Fruit fly (Drosophila melanogaster) whole organism, prepupa: ENCODE data around the gene yellow-g2.

ENCODE experiments used
- CG10631 ChIP-seq: fragments of 200-800 bp; sonication (Bioruptor generic); optimal IDR thresholded peaks from 2 replicates; lab custom pipeline; 2016; ENCODE audit warnings: missing biosample characterization, missing genetic modification characterization
- CG10669 ChIP-seq: fragments of 200-800 bp; sonication (Bioruptor generic); optimal IDR thresholded peaks from 3 replicates; lab custom pipeline; 2018; ENCODE audit warnings: missing biosample characterization, mild to moderate bottlenecking, missing genetic modification characterization, moderate library complexity
- CG32006 ChIP-seq: fragments of 200-800 bp; sonication (Bioruptor generic); optimal IDR thresholded peaks from 3 replicates; lab custom pipeline; 2017; ENCODE audit warnings: missing biosample characterization, mild to moderate bottlenecking, missing genetic modification characterization
- Hr38 ChIP-seq: sonication (Bioruptor generic); optimal IDR thresholded peaks from 2 replicates; lab custom pipeline; 2016; ENCODE audit warnings: missing biosample characterization, missing genetic modification characterization
- Hr39 ChIP-seq: fragments of 200-800 bp; sonication (Bioruptor generic); optimal IDR thresholded peaks from 2 replicates; lab custom pipeline; 2016; ENCODE audit warnings: missing biosample characterization, missing genetic modification characterization
- Sox102F ChIP-seq: fragments of 200-800 bp; sonication (Bioruptor generic); optimal IDR thresholded peaks from 2 replicates; lab custom pipeline; 2016; ENCODE audit warnings: missing biosample characterization, mild to moderate bottlenecking, missing genetic modification characterization
- Sox15 ChIP-seq: fragments of 200-800 bp; sonication (Bioruptor generic); optimal IDR thresholded peaks from 3 replicates; lab custom pipeline; 2016; ENCODE audit warnings: missing biosample characterization, missing genetic modification characterization
- achi ChIP-seq: fragments of 200-800 bp; sonication (Bioruptor generic); optimal IDR thresholded peaks from 3 replicates; lab custom pipeline; 2016; ENCODE audit warnings: missing biosample characterization, missing genetic modification characterization

DNA sequence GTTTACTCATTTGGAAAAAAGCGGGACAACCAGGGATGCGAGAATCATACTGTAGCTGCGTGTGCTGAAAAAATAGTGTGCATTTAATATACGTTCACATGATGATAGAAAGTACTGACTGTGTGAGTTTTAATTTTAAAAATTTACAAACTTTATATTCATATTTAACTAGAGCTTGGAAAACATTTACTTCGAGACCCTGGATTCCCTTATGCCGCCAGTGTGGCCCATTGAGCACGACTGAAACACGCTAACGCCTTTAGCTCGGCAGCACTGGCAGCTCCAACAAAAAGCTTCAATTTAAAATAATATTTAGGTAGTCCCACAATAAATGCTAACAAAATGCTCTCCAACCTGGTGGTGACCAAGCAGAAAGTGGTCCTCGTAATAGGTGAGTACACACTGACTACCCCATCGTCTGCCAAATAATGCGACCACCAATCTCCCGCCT lies 18.9 kb upstream of the yellow-g2 start, which contains the start of the genes CG1275 and Elp5:
- peak; percentile 99 for TF ChIP-seq CG10631 (GFP tag; lab: Kevin White, UChicago)
- peak; percentile 88 for TF ChIP-seq Hr38 (GFP tag; lab: Kevin White, UChicago)
- TF ChIP-seq CG10669 (GFP tag; lab: Kevin White, UChicago), result peak; percentile 98
- TF ChIP-seq achi (GFP tag; lab: Kevin White, UChicago), result peak; percentile 98
- TF ChIP-seq Sox102F (GFP tag; lab: Kevin White, UChicago), result peak; percentile 99
- peak; percentile 99 for TF ChIP-seq Hr39 (GFP tag; lab: Kevin White, UChicago)
- peak; percentile 98 for TF ChIP-seq Sox15 (GFP tag; lab: Kevin White, UChicago)
- TF ChIP-seq CG32006, result peak; percentile 99
